Worm (Caenorhabditis elegans) whole organism, late embryonic: ENCODE measurements around the gene gnrr-2.

ENCODE experiments used
- K02D7.2 ChIP-seq: sonication (generic microtip); optimal IDR thresholded peaks from 2 replicates; lab custom pipeline; 2017; ENCODE audit warnings: mild to moderate bottlenecking, missing genetic modification characterization, missing compliant biosample characterization
- ceh-6 ChIP-seq: fragments of 200-800 bp; sonication (Bioruptor generic); optimal IDR thresholded peaks from 2 replicates; lab custom pipeline; 2018; ENCODE audit warnings: mild to moderate bottlenecking, missing genetic modification characterization, missing compliant biosample characterization

DNA sequence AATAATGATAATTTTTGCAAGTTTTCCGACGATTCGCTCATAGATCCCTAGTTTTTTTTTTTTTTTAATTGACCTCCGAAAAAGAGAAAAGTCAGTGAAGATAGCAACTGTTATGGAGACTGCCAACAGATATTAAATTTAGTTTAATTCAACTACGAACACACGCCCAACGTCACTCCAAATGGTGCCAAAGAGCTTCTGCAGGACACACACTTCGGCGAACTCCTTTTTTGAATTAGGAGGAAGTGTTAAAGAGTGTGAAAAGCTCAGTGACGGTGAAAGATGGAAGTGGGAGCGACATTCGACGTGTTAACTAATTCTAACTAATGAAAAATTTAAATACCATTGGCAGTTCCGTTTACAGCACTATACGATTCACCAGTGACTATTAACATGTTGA is 3.1 kb downstream of the gnrr-2 start:
- TF ChIP-seq K02D7.2 (tag; lab: Kevin White, UChicago): no peak
- no peak for TF ChIP-seq ceh-6 (GFP tag; lab: Kevin White, UChicago)
